Fruit fly (Drosophila melanogaster): ENCODE results near the gene Wdr24.

Gene Wdr24

DNA sequence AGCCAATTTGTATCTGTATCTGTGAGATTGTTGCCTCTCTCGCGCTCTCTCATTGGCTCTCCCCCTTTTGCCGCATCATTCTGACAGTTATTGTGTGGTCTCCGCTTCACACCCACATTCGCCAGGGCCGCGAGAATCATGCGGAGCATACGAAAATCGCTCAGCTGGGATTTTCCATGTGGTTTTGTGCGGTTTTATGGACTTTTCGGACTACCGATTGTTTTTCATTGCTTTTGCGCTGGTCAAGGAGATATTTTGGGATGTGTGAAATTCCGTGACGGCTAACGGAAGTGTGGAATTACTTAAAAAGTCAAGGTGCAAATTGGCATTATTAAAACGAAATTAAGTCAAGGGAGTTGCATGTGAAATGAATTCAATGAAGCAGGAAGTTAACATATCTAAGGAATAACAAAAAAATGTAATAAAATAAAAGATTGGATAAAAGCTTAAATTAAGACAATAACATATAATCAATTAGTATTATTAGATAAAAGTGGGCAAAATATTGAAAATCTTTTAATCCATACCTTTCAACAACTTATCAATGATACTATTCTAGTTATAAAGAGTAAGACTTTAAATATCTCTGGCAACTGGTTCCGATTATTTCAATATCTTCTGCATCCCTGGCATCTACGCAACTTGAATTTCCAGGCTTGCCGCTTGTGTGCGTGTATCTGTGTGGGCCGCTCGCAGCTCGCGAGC is 27.4 kb upstream of the Wdr24 start (continued):
- TF ChIP-seq ken (GFP tag; IDR thresholded peaks at IDR 0.05) (peak; percentile 39; the same call in 1 of the 3 replicates), eyg (GFP tag; optimal IDR thresholded peaks at IDR 0.05) (no peak), CG6813 (GFP tag; optimal IDR thresholded peaks at IDR 0.05) (no peak), Hmx (GFP tag; optimal IDR thresholded peaks at IDR 0.05) (peak; percentile 13), CG11723 (GFP tag; optimal IDR thresholded peaks at IDR 0.05) (peak; percentile 30), NC2β (GFP tag; optimal IDR thresholded peaks at IDR 0.05) (no peak), hbn (GFP tag; IDR thresholded peaks at IDR 0.05; ENCODE audit: partially characterized antibody) (no peak), CG15011 (GFP tag; optimal IDR thresholded peaks at IDR 0.05) (peak; percentile 8), CG1792 (GFP tag; optimal IDR thresholded peaks at IDR 0.05) (no peak), CG9932 (GFP tag; IDR thresholded peaks at IDR 0.05) (peak; percentile 49), CG10543 (GFP tag; optimal IDR thresholded peaks at IDR 0.05) (peak; percentile 23), usp (GFP tag; optimal IDR thresholded peaks at IDR 0.05) (no peak), crp (GFP tag; optimal IDR thresholded peaks at IDR 0.05) (peak in 1 of 2 experiments; percentile 50), E2f1 (GFP tag; IDR thresholded peaks at IDR 0.05) (no peak), CG30431 (GFP tag; optimal IDR thresholded peaks at IDR 0.05) (peak; percentile 4), mld (GFP tag; IDR thresholded peaks at IDR 0.05; ENCODE audit: partially characterized antibody) (no peak), CG6689 (GFP tag; IDR thresholded peaks at IDR 0.05) (peak; percentile 43; the same call in 1 of the 2 replicates), exex (tag; optimal IDR thresholded peaks at IDR 0.05) (no peak), CG8944 (GFP tag; optimal IDR thresholded peaks at IDR 0.05) (peak; percentile 20), Awh (GFP tag; IDR thresholded peaks at IDR 0.05) (no peak), CG2678 (tag; optimal IDR thresholded peaks at IDR 0.05) (peak; percentile 73), Sox102F (GFP tag; optimal IDR thresholded peaks at IDR 0.05) (peak; percentile 5), dysf (GFP tag; IDR thresholded peaks at IDR 0.05) (0 out of 3 replicates have a peak, but pooled peaks have one; percentile 33), jumu (GFP tag; optimal IDR thresholded peaks at IDR 0.05) (no peak), twi (tag; optimal IDR thresholded peaks at IDR 0.05) (no peak), peb (GFP tag; IDR thresholded peaks at IDR 0.05) (no peak), so (GFP tag; IDR thresholded peaks at IDR 0.05) (no peak)

- TF ChIP-seq CG17568 (GFP tag; optimal IDR thresholded peaks at IDR 0.05): peak; percentile 38
- no peak for TF ChIP-seq CG4328 (GFP tag; optimal IDR thresholded peaks at IDR 0.05)
- peak; percentile 42; the same call in 1 of the 2 replicates for TF ChIP-seq hbn (GFP tag; IDR thresholded peaks at IDR 0.05; ENCODE audit: partially characterized antibody)
- peak; percentile 9; the same call in 1 of the 3 replicates for TF ChIP-seq otp (GFP tag; IDR thresholded peaks at IDR 0.05)
- TF ChIP-seq CG11085 (GFP tag; IDR thresholded peaks at IDR 0.05): no peak
- TF ChIP-seq Dp (GFP tag; optimal IDR thresholded peaks at IDR 0.05): peak; percentile 57
- TF ChIP-seq twi (tag; optimal IDR thresholded peaks at IDR 0.05): peak; percentile 80
- no peak for TF ChIP-seq CG7745 (tag; optimal IDR thresholded peaks at IDR 0.05)
- TF ChIP-seq CG18476 (GFP tag; optimal IDR thresholded peaks at IDR 0.05): no peak
- peak; percentile 21 for TF ChIP-seq cwo (GFP tag; optimal IDR thresholded peaks at IDR 0.05)
- peak; percentile 13 for TF ChIP-seq HmgZ (tag; optimal IDR thresholded peaks at IDR 0.05)
- TF ChIP-seq tup (GFP tag; optimal IDR thresholded peaks at IDR 0.05): no peak
- no peak for TF ChIP-seq pum (GFP tag; optimal IDR thresholded peaks at IDR 0.05)
- no peak for TF ChIP-seq Hr3 (GFP tag; optimal IDR thresholded peaks at IDR 0.05)
- no peak for TF ChIP-seq CG14667 (GFP tag; IDR thresholded peaks at IDR 0.05)
- no peak for TF ChIP-seq CG32772 (GFP tag; IDR thresholded peaks at IDR 0.05)
- TF ChIP-seq Nf-YB (GFP tag; optimal IDR thresholded peaks at IDR 0.05): no peak
- 0 out of 3 replicates have a peak, but pooled peaks have one; percentile 64 for TF ChIP-seq CG2199 (GFP tag; IDR thresholded peaks at IDR 0.05)
- no peak for TF ChIP-seq CG7987 (GFP tag; optimal IDR thresholded peaks at IDR 0.05)
- TF ChIP-seq zfh2 (GFP tag; optimal IDR thresholded peaks at IDR 0.05): no peak
- TF ChIP-seq CG7839 (tag; optimal IDR thresholded peaks at IDR 0.05): no peak
- no peak for TF ChIP-seq en (GFP tag; optimal IDR thresholded peaks at IDR 0.05)
- TF ChIP-seq ken (GFP tag; IDR thresholded peaks at IDR 0.05): peak; percentile 23; the same call in 1 of the 3 replicates
- TF ChIP-seq dm (GFP tag; optimal IDR thresholded peaks at IDR 0.05): no peak
- peak in 1 of 2 experiments; percentile 96 for TF ChIP-seq Trl (optimal IDR thresholded peaks at IDR 0.05)
- TF ChIP-seq Trl (GFP tag; optimal IDR thresholded peaks at IDR 0.05): no peak
Observed at dm6 chr3R:29771645-29772089, 26.8 kb upstream of the Wdr24 start.
